Worm (Caenorhabditis elegans) whole organism, L1 larva: ENCODE measurements around the gene parn-1.

Experiments used
- dsc-1 ChIP-seq: sonication (generic microtip); optimal IDR thresholded peaks from 2 replicates; lab custom pipeline; 2016; ENCODE audit warnings: mild to moderate bottlenecking, missing genetic modification characterization, missing compliant biosample characterization
- unc-130 ChIP-seq: fragments of 150-350 bp; optimal IDR thresholded peaks from 2 replicates; lab custom pipeline; 2017; ENCODE audit warnings: missing biosample characterization, missing genetic modification characterization, inconsistent platforms
- ztf-11 ChIP-seq, 2 experiments: sonication (generic microtip); optimal IDR thresholded peaks; 2 replicates each; lab custom pipeline; 2016 to 2017; ENCODE audit warnings: missing genetic modification characterization in 2 of 2, missing biosample characterization in 1 of 2, missing compliant biosample characterization in 1 of 2

- TF ChIP-seq dsc-1 (no peak), ztf-11 (tag; optimal IDR thresholded peaks at IDR 0.05; lab: Kevin White, UChicago) (no peak), unc-130 (tag; lab: Kevin White, UChicago) (no peak)
Measured at ce11 chrV:12711999-12712398, 16.9 kb upstream of the parn-1 start, which contains the start of gene R11D1.3.
